Fruit fly (Drosophila melanogaster) whole organism, prepupa: ENCODE measurements around the gene wuho.

Source experiments
- Blimp-1 ChIP-seq: fragments of 200-800 bp; sonication (Bioruptor generic); optimal IDR thresholded peaks from 3 replicates; lab custom pipeline; 2017; ENCODE audit warnings: missing biosample characterization, missing genetic modification characterization, mild to moderate bottlenecking, moderate library complexity, missing genetic modification reagents
- CG15336 ChIP-seq: fragments of 200-800 bp; sonication (Bioruptor generic); IDR thresholded peaks from 2 replicates; pipeline ENCODE4 v1.3.6; 2022; ENCODE audit warnings: missing biosample characterization, missing genetic modification characterization
- CG6163 ChIP-seq: fragments of 200-800 bp; sonication (Bioruptor generic); IDR thresholded peaks from 3 replicates; pipeline ENCODE4 v1.3.6; 2022; ENCODE audit warnings: missing biosample characterization, missing genetic modification characterization
- CG7368 ChIP-seq: fragments of 200-800 bp; sonication (Bioruptor generic); optimal IDR thresholded peaks from 3 replicates; lab custom pipeline; 2016; ENCODE audit warnings: missing biosample characterization, missing genetic modification characterization
- Gug ChIP-seq: fragments of 200-800 bp; sonication (Bioruptor generic); IDR thresholded peaks from 2 replicates; pipeline ENCODE4 v1.3.6; 2022; ENCODE audit warnings: missing biosample characterization, missing genetic modification characterization
- Hr39 ChIP-seq: fragments of 200-800 bp; sonication (Bioruptor generic); optimal IDR thresholded peaks from 2 replicates; lab custom pipeline; 2016; ENCODE audit warnings: missing biosample characterization, missing genetic modification characterization
- Hr4 ChIP-seq: fragments of 200-800 bp; sonication (Bioruptor generic); optimal IDR thresholded peaks from 3 replicates; lab custom pipeline; 2016; ENCODE audit warnings: missing biosample characterization, missing genetic modification characterization
- OdsH ChIP-seq: fragments of 200-800 bp; sonication (Bioruptor generic); optimal IDR thresholded peaks from 3 replicates; lab custom pipeline; 2016; ENCODE audit warnings: missing biosample characterization, missing genetic modification characterization
- Smox ChIP-seq: fragments of 200-800 bp; sonication (Bioruptor generic); optimal IDR thresholded peaks from 3 replicates; lab custom pipeline; 2016; ENCODE audit warnings: missing biosample characterization, missing genetic modification characterization
- acj6 ChIP-seq: fragments of 200-800 bp; sonication (Bioruptor generic); optimal IDR thresholded peaks from 3 replicates; lab custom pipeline; 2016; ENCODE audit warnings: missing biosample characterization, missing genetic modification characterization
- dsx ChIP-seq: fragments of 200-800 bp; optimal IDR thresholded peaks from 3 replicates; lab custom pipeline; 2019; ENCODE audit warnings: missing biosample characterization, mild to moderate bottlenecking, missing genetic modification characterization, moderate library complexity; ENCODE audit not compliant: poor library complexity, severe bottlenecking

- TF ChIP-seq Blimp-1 (GFP tag; lab: Kevin White, UChicago) = peak; percentile 5
- TF ChIP-seq dsx (GFP tag; lab: Kevin White, UChicago) = peak; percentile 51
- TF ChIP-seq acj6 = no peak
- peak; percentile 62 for TF ChIP-seq CG15336 (GFP tag; lab: Robert Waterston, UW)
- peak; percentile 20 for TF ChIP-seq CG7368 (GFP tag; lab: Kevin White, UChicago)
- TF ChIP-seq Hr4 (GFP tag; lab: Kevin White, UChicago) = peak; percentile 65
- TF ChIP-seq CG6163 (GFP tag; lab: Robert Waterston, UW) = peak; percentile 68
- peak; percentile 70 for TF ChIP-seq Hr39 (GFP tag; lab: Kevin White, UChicago)
- peak; percentile 42; the same call in 1 of the 2 replicates for TF ChIP-seq Gug (GFP tag; lab: Robert Waterston, UW)
- no peak for TF ChIP-seq Smox (GFP tag; lab: Kevin White, UChicago)
- no peak for TF ChIP-seq OdsH
Measured at dm6 chrX:6267187-6267711, 20.7 kb upstream of the wuho start, which contains the start of gene schlank.
